Worm (Caenorhabditis elegans) whole organism, young adult: ENCODE data around the gene F59A6.10.

Experiments
- Y79H2A.3 ChIP-seq: fragments of 200-800 bp; sonication (Bioruptor generic); conservative IDR thresholded peaks from 2 replicates; pipeline ENCODE4 v1.3.6; 2022; ENCODE audit warnings: missing genetic modification reagents, missing genetic modification characterization, missing compliant biosample characterization
- ama-1 ChIP-seq, 3 experiments: fragments of 150-350 bp in 1 of 3; sonication (generic microtip) in 2 of 3; optimal IDR thresholded peaks; 2 replicates each; lab custom pipeline; 2014 to 2018; ENCODE audit warnings: missing biosample characterization in 2 of 3, missing genetic modification characterization in 2 of 3, missing genetic modification reagents in 2 of 3
- cebp-2 ChIP-seq: fragments of 200-800 bp; sonication (Bioruptor generic); IDR thresholded peaks from 2 replicates; pipeline ENCODE4 v1.3.6; 2022; ENCODE audit warnings: missing genetic modification characterization, missing compliant biosample characterization
- nfyb-1 ChIP-seq: fragments of 200-800 bp; sonication (Bioruptor generic); IDR thresholded peaks from 2 replicates; pipeline ENCODE4 v1.3.6; 2022; ENCODE audit warnings: missing genetic modification reagents, missing genetic modification characterization, missing compliant biosample characterization

DNA sequence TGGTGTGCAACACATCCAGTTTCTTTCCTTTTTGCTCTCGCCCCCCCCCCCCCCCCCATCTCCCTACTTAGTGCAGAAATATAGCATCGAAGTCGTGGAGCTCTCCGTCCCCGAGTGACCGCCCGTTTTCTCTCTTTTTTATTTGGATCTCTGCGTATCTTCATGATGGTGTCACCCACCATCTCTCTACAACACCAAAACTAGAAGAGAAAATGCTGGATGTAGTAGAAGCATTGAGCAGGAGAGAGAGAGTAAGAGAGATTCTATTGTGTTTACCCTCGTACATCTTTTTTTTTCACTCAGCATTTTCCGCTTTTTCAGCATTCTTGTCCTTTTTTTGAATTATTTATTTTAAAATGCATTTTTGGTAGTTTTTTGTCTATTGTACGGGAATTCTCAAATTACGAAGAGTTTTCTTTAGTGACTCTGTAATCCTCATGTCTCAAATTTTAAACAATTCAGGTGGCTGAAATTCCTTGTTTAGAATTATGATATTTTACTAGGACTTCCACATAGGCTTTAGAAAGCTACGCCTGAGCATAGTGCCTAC is 38.7 kb downstream of the F59A6.10 start:
- TF ChIP-seq Y79H2A.3 = no peak
- TF ChIP-seq cebp-2 (GFP tag; lab: Robert Waterston, UW) = no peak
- TF ChIP-seq nfyb-1 (GFP tag; lab: Robert Waterston, UW) = no peak
- TF ChIP-seq ama-1 (optimal IDR thresholded peaks at IDR 0.05; lab: Kevin White, UChicago) = no peak
- no peak for TF ChIP-seq ama-1 (GFP tag; optimal IDR thresholded peaks at IDR 0.05; lab: Kevin White, UChicago)
